Worm (Caenorhabditis elegans) whole organism, mixed stage, embryonic: Measurements from ENCODE around the gene C17H12.5.

Source experiments
- M03D4.4 ChIP-seq: sonication (generic microtip); optimal IDR thresholded peaks from 2 replicates; lab custom pipeline; 2017; ENCODE audit warnings: mild to moderate bottlenecking, missing genetic modification characterization, missing compliant biosample characterization
- bed-3 ChIP-seq: fragments of 200-800 bp; sonication (Bioruptor generic); optimal IDR thresholded peaks from 3 replicates; lab custom pipeline; 2018; ENCODE audit warnings: mild to moderate bottlenecking, missing genetic modification characterization, moderate library complexity, missing compliant biosample characterization
- blmp-1 ChIP-seq: fragments of 150-350 bp; optimal IDR thresholded peaks from 2 replicates; lab custom pipeline; 2014; ENCODE audit warnings: missing biosample characterization, missing genetic modification characterization
- ceh-43 ChIP-seq: fragments of 200-800 bp; sonication (Bioruptor generic); optimal IDR thresholded peaks from 2 replicates; lab custom pipeline; 2018; ENCODE audit warnings: mild to moderate bottlenecking, missing genetic modification characterization, moderate library complexity, missing compliant biosample characterization
- ceh-83 ChIP-seq: fragments of 200-800 bp; sonication (Bioruptor generic); optimal IDR thresholded peaks from 2 replicates; lab custom pipeline; 2018; ENCODE audit warnings: mild to moderate bottlenecking, missing genetic modification characterization, missing compliant biosample characterization
- ces-1 ChIP-seq: fragments of 150-350 bp; optimal IDR thresholded peaks from 2 replicates; lab custom pipeline; 2014; ENCODE audit warnings: missing biosample characterization, missing genetic modification reagents, missing genetic modification characterization
- cnd-1 ChIP-seq: fragments of 200-800 bp; sonication (Bioruptor generic); optimal IDR thresholded peaks from 2 replicates; lab custom pipeline; 2018; ENCODE audit warnings: mild to moderate bottlenecking, missing genetic modification characterization, missing compliant biosample characterization
- drap-1 ChIP-seq: fragments of 200-800 bp; sonication (Bioruptor generic); optimal IDR thresholded peaks from 3 replicates; lab custom pipeline; 2018; ENCODE audit warnings: mild to moderate bottlenecking, missing genetic modification characterization, missing compliant biosample characterization
- elt-1 ChIP-seq: sonication (generic microtip); optimal IDR thresholded peaks from 2 replicates; lab custom pipeline; 2017; ENCODE audit warnings: missing genetic modification characterization, mild to moderate bottlenecking, missing compliant biosample characterization, antibody characterized with exemption, moderate library complexity, borderline replicate concordance; ENCODE audit not compliant: insufficient read depth
- ham-2 ChIP-seq: fragments of 200-800 bp; sonication (Bioruptor generic); optimal IDR thresholded peaks from 2 replicates; lab custom pipeline; 2018; ENCODE audit warnings: mild to moderate bottlenecking, missing genetic modification characterization, missing compliant biosample characterization
- hlh-1 ChIP-seq: fragments of 150-350 bp; optimal IDR thresholded peaks from 2 replicates; lab custom pipeline; 2014; ENCODE audit warnings: missing biosample characterization, missing genetic modification reagents, missing genetic modification characterization
- lin-13 ChIP-seq: fragments of 150-350 bp; optimal IDR thresholded peaks from 2 replicates; lab custom pipeline; 2014; ENCODE audit warnings: missing biosample characterization, missing genetic modification characterization
- lin-32 ChIP-seq: fragments of 200-800 bp; sonication (Bioruptor generic); optimal IDR thresholded peaks from 2 replicates; lab custom pipeline; 2018; ENCODE audit warnings: mild to moderate bottlenecking, missing genetic modification characterization, missing compliant biosample characterization
- lsy-2 ChIP-seq: fragments of 150-350 bp; optimal IDR thresholded peaks from 2 replicates; lab custom pipeline; 2014; ENCODE audit warnings: missing biosample characterization, missing genetic modification characterization
- mab-5 ChIP-seq: fragments of 150-350 bp; optimal IDR thresholded peaks from 2 replicates; lab custom pipeline; 2014; ENCODE audit warnings: missing biosample characterization, missing genetic modification characterization
- mep-1 ChIP-seq: fragments of 150-350 bp; optimal IDR thresholded peaks from 2 replicates; lab custom pipeline; 2017; ENCODE audit warnings: missing biosample characterization, missing genetic modification reagents, missing genetic modification characterization, inconsistent platforms
- mls-2 ChIP-seq: sonication (generic microtip); optimal IDR thresholded peaks from 2 replicates; lab custom pipeline; 2016; ENCODE audit warnings: mild to moderate bottlenecking, missing genetic modification characterization, moderate library complexity, missing compliant biosample characterization
- nhr-12 ChIP-seq: fragments of 150-350 bp; optimal IDR thresholded peaks from 2 replicates; lab custom pipeline; 2014; ENCODE audit warnings: missing biosample characterization, missing genetic modification characterization
- nhr-237 ChIP-seq: fragments of 150-350 bp; optimal IDR thresholded peaks from 2 replicates; lab custom pipeline; 2014; ENCODE audit warnings: missing biosample characterization, missing genetic modification characterization
- nhr-28 ChIP-seq: fragments of 150-350 bp; optimal IDR thresholded peaks from 2 replicates; lab custom pipeline; 2014; ENCODE audit warnings: missing biosample characterization, missing genetic modification characterization
- nhr-76 ChIP-seq: sonication (generic microtip); optimal IDR thresholded peaks from 2 replicates; lab custom pipeline; 2017; ENCODE audit warnings: missing biosample characterization, missing genetic modification characterization
- pha-4 ChIP-seq: fragments of 150-350 bp; optimal IDR thresholded peaks from 2 replicates; lab custom pipeline; 2018; ENCODE audit warnings: missing biosample characterization, missing genetic modification reagents, missing genetic modification characterization
- sem-2 ChIP-seq: fragments of 200-800 bp; sonication (Bioruptor generic); optimal IDR thresholded peaks from 2 replicates; lab custom pipeline; 2018; ENCODE audit warnings: mild to moderate bottlenecking, missing genetic modification characterization, missing compliant biosample characterization
- tbx-8 ChIP-seq: fragments of 200-800 bp; sonication (Bioruptor generic); optimal IDR thresholded peaks from 2 replicates; lab custom pipeline; 2018; ENCODE audit warnings: mild to moderate bottlenecking, missing genetic modification characterization, moderate library complexity, missing compliant biosample characterization
- unc-39 ChIP-seq: fragments of 150-350 bp; optimal IDR thresholded peaks from 2 replicates; lab custom pipeline; 2014; ENCODE audit warnings: missing biosample characterization, missing genetic modification characterization
- unc-62 ChIP-seq: fragments of 150-350 bp; optimal IDR thresholded peaks from 2 replicates; lab custom pipeline; 2014; ENCODE audit warnings: missing biosample characterization, missing genetic modification reagents, missing genetic modification characterization
- zip-8 ChIP-seq: fragments of 150-350 bp; optimal IDR thresholded peaks from 2 replicates; lab custom pipeline; 2014; ENCODE audit warnings: missing biosample characterization, missing genetic modification characterization
- ztf-11 ChIP-seq: fragments of 150-350 bp; optimal IDR thresholded peaks from 2 replicates; lab custom pipeline; 2014; ENCODE audit warnings: missing biosample characterization, missing genetic modification characterization

C17H12.5 gene

DNA sequence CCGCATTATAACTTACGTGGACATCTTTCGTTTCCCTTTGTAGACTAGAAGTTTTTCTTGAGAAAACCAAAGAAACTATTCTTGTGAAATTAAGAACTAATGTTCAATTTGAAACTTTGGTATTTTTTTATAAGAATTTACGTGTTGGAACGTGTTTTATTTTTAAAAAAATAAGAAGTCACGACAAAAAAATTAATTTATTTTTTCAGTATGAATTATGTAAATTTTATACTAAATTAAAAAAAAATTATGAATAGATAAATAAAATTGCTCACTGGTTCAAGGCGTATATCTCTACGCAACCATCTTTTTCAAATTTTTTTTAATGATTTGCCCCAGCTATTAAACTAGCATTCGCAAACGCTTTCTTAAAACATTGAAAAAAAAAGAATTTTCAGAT is at the start of gene C17H12.5:
Gene C17H12.5 (minus strand): TSS at position 101 of the 400 bp plus-strand sequence.
- no peak for TF ChIP-seq ceh-43 (GFP tag; lab: Kevin White, UChicago)
- TF ChIP-seq bed-3: no peak
- TF ChIP-seq ztf-11 (tag; lab: Kevin White, UChicago): no peak
- TF ChIP-seq mab-5 (tag; lab: Kevin White, UChicago): no peak
- TF ChIP-seq blmp-1 (tag; lab: Kevin White, UChicago): no peak
- TF ChIP-seq cnd-1 (tag; lab: Kevin White, UChicago): no peak
- TF ChIP-seq elt-1 (tag; lab: Kevin White, UChicago): no peak
- no peak for TF ChIP-seq mls-2 (tag; lab: Kevin White, UChicago)
- TF ChIP-seq ham-2 (GFP tag; lab: Kevin White, UChicago): no peak
- TF ChIP-seq unc-39 (tag; lab: Kevin White, UChicago): no peak
- no peak for TF ChIP-seq zip-8
- TF ChIP-seq drap-1: no peak
- no peak for TF ChIP-seq unc-62
- no peak for TF ChIP-seq sem-2 (GFP tag; lab: Kevin White, UChicago)
- TF ChIP-seq ceh-83 (GFP tag; lab: Kevin White, UChicago): no peak
- TF ChIP-seq nhr-237 (tag; lab: Kevin White, UChicago): no peak
- no peak for TF ChIP-seq ces-1 (GFP tag; lab: Kevin White, UChicago)
- no peak for TF ChIP-seq nhr-28 (tag; lab: Kevin White, UChicago)
- no peak for TF ChIP-seq mep-1 (tag; lab: Kevin White, UChicago)

DNA sequence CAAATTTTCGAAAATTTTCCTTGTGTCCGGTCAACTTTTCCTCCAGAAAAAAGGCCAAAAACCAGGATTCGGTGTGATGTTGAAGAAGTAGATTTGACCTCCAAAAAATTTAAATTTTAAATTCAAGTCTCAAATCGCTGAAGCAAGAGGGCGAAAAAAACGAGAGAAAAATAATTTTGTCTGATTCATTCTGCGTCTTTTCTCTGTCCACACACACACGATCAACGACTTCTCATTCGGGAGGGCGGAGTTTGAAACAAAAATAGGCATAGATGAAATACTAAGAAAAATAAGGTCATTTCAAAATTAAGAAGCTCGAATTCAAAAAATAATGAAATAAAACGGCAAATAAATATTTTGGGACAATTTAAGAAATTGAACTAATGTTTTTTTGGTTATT is 41.8 kb upstream of the C17H12.5 start, which contains the start of gene R13H7.2:
Gene R13H7.2 (minus strand): TSS at position 101 of the 400 bp plus-strand sequence.
- TF ChIP-seq zip-8 (no peak), mls-2 (tag; lab: Kevin White, UChicago) (no peak), M03D4.4 (no peak), ces-1 (GFP tag; lab: Kevin White, UChicago) (no peak)
- TF ChIP-seq, all 35 proteins: peak for 0

DNA sequence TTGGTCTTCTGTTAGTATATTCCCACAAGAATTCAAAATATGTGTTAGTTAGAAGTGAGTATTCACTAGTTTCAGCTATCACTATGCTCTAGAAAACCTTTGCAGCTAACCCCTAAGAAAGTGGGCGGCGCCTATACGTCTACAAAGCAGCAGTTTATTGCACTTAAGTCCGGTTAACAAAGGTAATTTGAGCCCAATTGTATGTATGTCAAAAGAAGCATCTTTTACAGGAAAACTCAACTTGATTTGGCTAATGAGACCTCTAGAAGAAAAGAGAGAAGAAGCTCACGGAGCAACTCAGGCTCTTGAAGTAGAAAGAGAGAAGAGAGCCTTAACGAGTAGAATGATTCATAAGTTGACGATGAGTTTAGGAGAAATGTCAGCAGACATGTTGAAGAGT is 35.3 kb upstream of the C17H12.5 start:
- no peak for TF ChIP-seq nhr-12 (tag; lab: Kevin White, UChicago)
- no peak for TF ChIP-seq nhr-28 (tag; lab: Kevin White, UChicago)

ce11 chrIV:6842470-6843008 is 25.1 kb upstream of the C17H12.5 start, which contains the start of gene lip-1:
TSS of gene lip-1 (plus strand) at chrIV:6842958.
- TF ChIP-seq lsy-2 (tag; lab: Kevin White, UChicago) (no peak), cnd-1 (tag; lab: Kevin White, UChicago) (no peak), ceh-43 (GFP tag; lab: Kevin White, UChicago) (no peak), elt-1 (tag; lab: Kevin White, UChicago) (no peak), nhr-76 (tag; lab: Kevin White, UChicago) (no peak), lin-32 (no peak), blmp-1 (tag; lab: Kevin White, UChicago) (no peak), M03D4.4 (no peak), ces-1 (GFP tag; lab: Kevin White, UChicago) (no peak), ztf-11 (tag; lab: Kevin White, UChicago) (no peak)

DNA sequence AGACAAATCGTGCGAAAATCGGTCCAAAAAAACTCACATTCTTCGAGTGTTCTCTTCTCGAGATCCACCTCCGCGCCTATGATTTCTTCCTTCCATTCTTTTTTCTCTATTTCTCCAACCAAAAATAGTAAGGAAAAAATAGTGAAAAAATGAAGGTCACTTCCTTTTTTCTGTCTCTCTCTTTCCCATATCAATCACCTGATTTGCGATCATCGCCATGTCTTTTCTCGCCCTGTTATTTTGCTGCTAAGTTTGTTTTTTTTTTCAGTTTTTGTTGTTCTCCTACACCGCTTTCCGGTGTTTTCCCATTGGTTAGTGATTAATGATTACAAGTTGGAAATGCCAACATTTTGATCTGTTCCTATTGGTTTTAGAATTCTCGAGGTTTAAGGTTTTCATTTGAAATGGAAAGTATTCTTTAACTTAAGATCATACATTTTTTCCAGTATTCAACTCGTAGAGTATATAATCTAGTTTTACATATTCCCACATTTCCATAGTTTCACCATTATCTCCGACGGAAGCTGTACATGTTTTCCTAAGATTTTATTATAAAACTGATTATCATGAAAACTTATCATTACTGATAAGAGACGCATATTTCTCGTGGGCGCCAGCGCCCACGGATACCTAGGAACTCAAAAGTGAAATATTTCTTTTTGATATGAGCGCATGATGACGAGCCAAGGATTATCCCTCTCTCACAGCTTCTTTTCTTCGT is 24.3 kb upstream of the C17H12.5 start:
- TF ChIP-seq pha-4 (tag; lab: Kevin White, UChicago) (no peak), ham-2 (GFP tag; lab: Kevin White, UChicago) (no peak), nhr-28 (tag; lab: Kevin White, UChicago) (no peak), ceh-83 (GFP tag; lab: Kevin White, UChicago) (no peak), lin-13 (tag; lab: Kevin White, UChicago) (no peak), ces-1 (GFP tag; lab: Kevin White, UChicago) (no peak), nhr-76 (tag; lab: Kevin White, UChicago) (no peak), mep-1 (tag; lab: Kevin White, UChicago) (no peak), mab-5 (tag; lab: Kevin White, UChicago) (no peak), tbx-8 (GFP tag; lab: Kevin White, UChicago) (no peak), ceh-43 (GFP tag; lab: Kevin White, UChicago) (no peak), lin-32 (no peak), drap-1 (no peak), M03D4.4 (no peak), unc-62 (no peak), elt-1 (tag; lab: Kevin White, UChicago) (no peak), unc-39 (tag; lab: Kevin White, UChicago) (no peak), hlh-1 (no peak)
